Worm (Caenorhabditis elegans) whole organism, L1 larva: ENCODE measurements around the gene pqn-71.

Experiments used
- F16B12.6 ChIP-seq: fragments of 150-350 bp; optimal IDR thresholded peaks from 2 replicates; lab custom pipeline; 2014; ENCODE audit warnings: missing biosample characterization, missing genetic modification characterization
- ama-1 ChIP-seq: fragments of 150-350 bp; optimal IDR thresholded peaks from 2 replicates; lab custom pipeline; 2014
- ceh-82 ChIP-seq, 3 experiments: fragments of 150-350 bp in 1 of 3; sonication (generic microtip) in 2 of 3; optimal IDR thresholded peaks; 2 replicates each; lab custom pipeline; 2014 to 2017; ENCODE audit warnings: missing biosample characterization in 3 of 3, missing genetic modification characterization in 3 of 3
- egl-27 ChIP-seq, 2 experiments: fragments of 150-350 bp in 1 of 2; sonication (generic microtip); optimal IDR thresholded peaks; 3 replicates each; lab custom pipeline; 2017 to 2018; ENCODE audit warnings: missing biosample characterization in 2 of 2, missing genetic modification characterization in 2 of 2, missing genetic modification reagents in 2 of 2
- lin-39 ChIP-seq: fragments of 150-350 bp; optimal IDR thresholded peaks from 2 replicates; lab custom pipeline; 2014; ENCODE audit warnings: missing biosample characterization, missing genetic modification reagents, missing genetic modification characterization
- snpc-4 ChIP-seq: fragments of 150-350 bp; optimal IDR thresholded peaks from 2 replicates; lab custom pipeline; 2014; ENCODE audit warnings: missing biosample characterization, missing genetic modification characterization
- sox-4 ChIP-seq: sonication (generic microtip); optimal IDR thresholded peaks from 2 replicates; lab custom pipeline; 2016; ENCODE audit warnings: missing genetic modification characterization, missing compliant biosample characterization
- unc-62 ChIP-seq: fragments of 150-350 bp; optimal IDR thresholded peaks from 2 replicates; lab custom pipeline; 2014; ENCODE audit warnings: missing biosample characterization, missing genetic modification reagents, missing genetic modification characterization
- ztf-4 ChIP-seq: fragments of 150-350 bp; optimal IDR thresholded peaks from 2 replicates; lab custom pipeline; 2014; ENCODE audit warnings: missing biosample characterization, missing genetic modification characterization

DNA sequence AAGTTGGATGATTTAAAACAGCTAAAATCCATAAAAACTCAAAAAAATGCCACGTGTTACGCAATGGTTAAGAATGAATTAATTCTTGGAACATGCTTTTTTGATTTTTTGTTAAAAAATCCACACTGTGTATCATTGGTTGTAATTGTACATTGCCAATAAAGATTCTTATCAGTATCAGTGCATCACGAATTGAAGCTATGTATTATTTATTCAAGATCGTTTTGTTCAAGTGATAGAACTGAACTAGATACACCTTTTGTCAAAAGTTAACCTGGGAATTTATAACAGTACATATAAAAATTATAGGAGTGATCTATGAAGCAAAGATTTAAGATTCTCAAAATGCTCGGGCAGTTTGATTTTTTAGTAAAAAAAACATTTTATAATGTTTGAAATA, 30.8 kb upstream of the pqn-71 start:
- no peak for TF ChIP-seq lin-39 (tag; lab: Kevin White, UChicago)
- no peak for TF ChIP-seq ztf-4 (tag; lab: Kevin White, UChicago)
- no peak for TF ChIP-seq ceh-82 (tag; optimal IDR thresholded peaks at IDR 0.05; lab: Kevin White, UChicago)
- TF ChIP-seq ama-1 (lab: Kevin White, UChicago), result no peak
- no peak for TF ChIP-seq egl-27 (tag; optimal IDR thresholded peaks at IDR 0.05; lab: Kevin White, UChicago)
- TF ChIP-seq unc-62, result no peak
- no peak for TF ChIP-seq snpc-4 (tag; lab: Kevin White, UChicago)
- TF ChIP-seq F16B12.6 (tag; lab: Kevin White, UChicago), result no peak
- TF ChIP-seq sox-4 (tag; lab: Kevin White, UChicago), result no peak
